Worm (Caenorhabditis elegans) whole organism, young adult: ENCODE results near the gene T14A8.2.

Experiments used
- B0336.3 ChIP-seq: fragments of 200-800 bp; sonication (Bioruptor generic); IDR thresholded peaks from 2 replicates; pipeline ENCODE4 v1.3.6; 2022; ENCODE audit warnings: missing genetic modification characterization, missing compliant biosample characterization
- F10E7.11 ChIP-seq: sonication (generic microtip); optimal IDR thresholded peaks from 2 replicates; lab custom pipeline; 2017; ENCODE audit warnings: mild to moderate bottlenecking, missing genetic modification characterization, moderate library complexity, missing compliant biosample characterization
- F57C9.4 ChIP-seq: sonication (generic microtip); optimal IDR thresholded peaks from 2 replicates; lab custom pipeline; 2017; ENCODE audit warnings: mild to moderate bottlenecking, missing genetic modification characterization, missing compliant biosample characterization
- K12H6.12 ChIP-seq: fragments of 200-800 bp; sonication (Bioruptor generic); optimal IDR thresholded peaks from 2 replicates; lab custom pipeline; 2018; ENCODE audit warnings: mild to moderate bottlenecking, missing genetic modification characterization, missing compliant biosample characterization
- Y56A3A.18 ChIP-seq: fragments of 200-800 bp; sonication (Bioruptor generic); IDR thresholded peaks from 2 replicates; pipeline ENCODE4 v1.3.6; 2022; ENCODE audit warnings: missing genetic modification reagents, missing genetic modification characterization, missing compliant biosample characterization
- ZK185.1 ChIP-seq: sonication (generic microtip); optimal IDR thresholded peaks from 2 replicates; lab custom pipeline; 2016; ENCODE audit warnings: mild to moderate bottlenecking, missing genetic modification characterization, missing compliant biosample characterization; ENCODE audit not compliant: poor library complexity, severe bottlenecking
- aptf-2 ChIP-seq: fragments of 200-800 bp; sonication (Bioruptor generic); conservative IDR thresholded peaks from 2 replicates; pipeline ENCODE4 v1.3.6; 2022; ENCODE audit warnings: missing genetic modification reagents, missing genetic modification characterization, missing compliant biosample characterization
- aptf-3 ChIP-seq: fragments of 200-800 bp; sonication (Bioruptor generic); IDR thresholded peaks from 2 replicates; pipeline ENCODE4 v1.3.6; 2022; ENCODE audit warnings: missing genetic modification characterization, missing compliant biosample characterization
- atf-7 ChIP-seq: sonication (generic microtip); optimal IDR thresholded peaks from 2 replicates; lab custom pipeline; 2017; ENCODE audit warnings: mild to moderate bottlenecking, missing genetic modification characterization, missing compliant biosample characterization
- attf-6 ChIP-seq: fragments of 200-800 bp; sonication (Bioruptor generic); IDR thresholded peaks from 2 replicates; pipeline ENCODE4 v1.3.6; 2022; ENCODE audit warnings: missing genetic modification reagents, missing genetic modification characterization, missing compliant biosample characterization
- bed-1 ChIP-seq: fragments of 200-800 bp; sonication (Bioruptor generic); IDR thresholded peaks from 2 replicates; pipeline ENCODE4 v1.3.6; 2022; ENCODE audit warnings: missing genetic modification reagents, missing genetic modification characterization, missing compliant biosample characterization
- ceh-100 ChIP-seq: fragments of 200-800 bp; sonication (Bioruptor generic); IDR thresholded peaks from 2 replicates; pipeline ENCODE4 v1.3.6; 2022; ENCODE audit warnings: missing genetic modification reagents, missing genetic modification characterization, missing compliant biosample characterization
- ceh-27 ChIP-seq: fragments of 200-800 bp; sonication (Bioruptor generic); optimal IDR thresholded peaks from 2 replicates; lab custom pipeline; 2018; ENCODE audit warnings: mild to moderate bottlenecking, missing genetic modification characterization, moderate library complexity, missing compliant biosample characterization
- ceh-58 ChIP-seq: fragments of 200-800 bp; sonication (Bioruptor generic); IDR thresholded peaks from 2 replicates; pipeline ENCODE4 v1.3.6; 2022; ENCODE audit warnings: missing genetic modification characterization, missing compliant biosample characterization
- egl-44 ChIP-seq: fragments of 200-800 bp; sonication (Bioruptor generic); IDR thresholded peaks from 2 replicates; pipeline ENCODE4 v1.3.6; 2022; ENCODE audit warnings: missing genetic modification reagents, missing genetic modification characterization, missing compliant biosample characterization
- ets-4 ChIP-seq: fragments of 200-800 bp; sonication (Bioruptor generic); optimal IDR thresholded peaks from 2 replicates; lab custom pipeline; 2018; ENCODE audit warnings: mild to moderate bottlenecking, missing genetic modification characterization, missing compliant biosample characterization
- fkh-3 ChIP-seq: sonication (generic microtip); optimal IDR thresholded peaks from 2 replicates; lab custom pipeline; 2016; ENCODE audit warnings: mild to moderate bottlenecking, missing genetic modification characterization, missing compliant biosample characterization
- hmg-20 ChIP-seq: fragments of 200-800 bp; sonication (Bioruptor generic); IDR thresholded peaks from 2 replicates; pipeline ENCODE4 v1.3.6; 2022; ENCODE audit warnings: missing genetic modification reagents, missing genetic modification characterization, missing compliant biosample characterization
- hsf-1 ChIP-seq: fragments of 200-800 bp; sonication (Bioruptor generic); IDR thresholded peaks from 2 replicates; pipeline ENCODE4 v1.3.6; 2022; ENCODE audit warnings: missing genetic modification reagents, missing genetic modification characterization, missing compliant biosample characterization
- lag-1 ChIP-seq: fragments of 200-800 bp; sonication (Bioruptor generic); IDR thresholded peaks from 2 replicates; pipeline ENCODE4 v1.3.6; 2022; ENCODE audit warnings: missing genetic modification reagents, missing genetic modification characterization, missing compliant biosample characterization
- let-607 ChIP-seq, 2 experiments: fragments of 200-800 bp in 1 of 2; sonication (Bioruptor generic) in 1 of 2; sonication (generic microtip) in 1 of 2; optimal IDR thresholded peaks; 2 replicates each; lab custom pipeline; 2016 to 2018; ENCODE audit warnings: mild to moderate bottlenecking in 2 of 2, missing compliant biosample characterization in 2 of 2, missing genetic modification characterization in 2 of 2, moderate library complexity in 2 of 2, missing genotype in 1 of 2
- lin-26 ChIP-seq: fragments of 200-800 bp; sonication (Bioruptor generic); IDR thresholded peaks from 2 replicates; pipeline ENCODE4 v1.3.6; 2022; ENCODE audit warnings: missing genetic modification reagents, missing genetic modification characterization, missing compliant biosample characterization
- lin-35 ChIP-seq, 3 experiments: fragments of 150-350 bp in 2 of 3; sonication (generic microtip) in 1 of 3; optimal IDR thresholded peaks; 2 replicates each; lab custom pipeline; 2014 to 2018; ENCODE audit warnings: missing biosample characterization in 3 of 3, missing genetic modification characterization in 3 of 3, missing genetic modification reagents in 3 of 3
- lsl-1 ChIP-seq: fragments of 200-800 bp; sonication (Bioruptor generic); optimal IDR thresholded peaks from 2 replicates; lab custom pipeline; 2018; ENCODE audit warnings: mild to moderate bottlenecking, missing genetic modification characterization, moderate library complexity, missing compliant biosample characterization
- madf-10 ChIP-seq: sonication (generic microtip); optimal IDR thresholded peaks from 2 replicates; lab custom pipeline; 2016; ENCODE audit warnings: mild to moderate bottlenecking, missing genetic modification characterization, missing compliant biosample characterization
- madf-3 ChIP-seq: fragments of 200-800 bp; sonication (Bioruptor generic); IDR thresholded peaks from 2 replicates; pipeline ENCODE4 v1.3.6; 2022; ENCODE audit warnings: missing genetic modification reagents, missing genetic modification characterization, missing compliant biosample characterization
- madf-8 ChIP-seq: fragments of 200-800 bp; sonication (Bioruptor generic); conservative IDR thresholded peaks from 2 replicates; pipeline ENCODE4 v1.3.6; 2022; ENCODE audit warnings: missing genetic modification reagents, missing genetic modification characterization, missing compliant biosample characterization
- nfya-1 ChIP-seq: sonication (generic microtip); optimal IDR thresholded peaks from 2 replicates; lab custom pipeline; 2017; ENCODE audit warnings: antibody characterized with exemption, missing compliant biosample characterization, missing genetic modification characterization, borderline replicate concordance; ENCODE audit not compliant: insufficient read depth
- rcor-1 ChIP-seq: fragments of 200-800 bp; sonication (Bioruptor generic); IDR thresholded peaks from 2 replicates; pipeline ENCODE4 v1.3.6; 2022; ENCODE audit warnings: missing genetic modification reagents, missing genetic modification characterization, missing compliant biosample characterization
- snpc-3.4 ChIP-seq: sonication (generic microtip); optimal IDR thresholded peaks from 2 replicates; lab custom pipeline; 2017; ENCODE audit warnings: missing genetic modification characterization, mild to moderate bottlenecking, missing compliant biosample characterization, antibody characterized with exemption, moderate library complexity, missing genotype, missing genetic modification reagents
- snpc-4 ChIP-seq, 5 experiments: fragments of 150-350 bp in 1 of 5; sonication (generic microtip) in 4 of 5; optimal IDR thresholded peaks; 2 replicates each; lab custom pipeline; 2014 to 2018; ENCODE audit warnings: missing genetic modification characterization in 5 of 5, missing biosample characterization in 3 of 5, antibody characterized with exemption in 2 of 5, mild to moderate bottlenecking in 2 of 5, missing compliant biosample characterization in 2 of 5, missing genotype in 2 of 5, moderate library complexity in 2 of 5, missing genetic modification reagents in 1 of 5
- sptf-2 ChIP-seq: fragments of 200-800 bp; sonication (Bioruptor generic); optimal IDR thresholded peaks from 2 replicates; lab custom pipeline; 2018; ENCODE audit warnings: mild to moderate bottlenecking, missing genetic modification characterization, missing compliant biosample characterization
- tbx-9 ChIP-seq: sonication (generic microtip); optimal IDR thresholded peaks from 2 replicates; lab custom pipeline; 2016; ENCODE audit warnings: borderline replicate concordance, missing genetic modification characterization, inconsistent platforms, missing compliant biosample characterization
- ztf-28 ChIP-seq: fragments of 200-800 bp; sonication (Bioruptor generic); IDR thresholded peaks from 2 replicates; pipeline ENCODE4 v1.3.6; 2022; ENCODE audit warnings: missing genetic modification reagents, missing genetic modification characterization, missing compliant biosample characterization
- ztf-3 ChIP-seq: fragments of 200-800 bp; sonication (Bioruptor generic); optimal IDR thresholded peaks from 2 replicates; lab custom pipeline; 2018; ENCODE audit warnings: mild to moderate bottlenecking, missing genetic modification characterization, missing compliant biosample characterization

The T14A8.2 gene

DNA sequence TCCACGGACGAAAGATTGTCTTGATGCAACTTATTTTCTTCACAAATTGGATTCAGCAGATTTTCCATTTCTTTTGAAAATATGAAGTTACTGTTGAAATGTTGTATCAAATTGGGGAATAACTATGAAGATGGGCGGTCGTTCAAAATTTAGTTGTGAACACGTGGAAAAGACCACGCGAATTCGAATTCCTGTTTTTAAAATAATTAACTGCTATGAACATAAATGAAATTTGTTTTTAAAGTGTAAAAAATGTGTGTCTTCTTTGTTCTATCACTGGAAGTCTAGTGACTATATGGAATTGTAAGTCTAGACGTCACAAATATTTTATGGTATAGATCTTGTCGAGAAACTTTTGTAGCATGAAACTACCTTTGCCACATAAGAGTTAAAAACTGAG, 16.0 kb upstream of the T14A8.2 start, which contains the start of gene C06A6.7:
Gene C06A6.7 (minus strand): TSS at position 101 of the 400 bp plus-strand sequence.
- TF ChIP-seq egl-44 (GFP tag; lab: Robert Waterston, UW) (no peak), madf-8 (GFP tag; lab: Robert Waterston, UW) (no peak), F57C9.4 (tag; lab: Kevin White, UChicago) (no peak)
- TF ChIP-seq, all 124 proteins: peak for 0

DNA sequence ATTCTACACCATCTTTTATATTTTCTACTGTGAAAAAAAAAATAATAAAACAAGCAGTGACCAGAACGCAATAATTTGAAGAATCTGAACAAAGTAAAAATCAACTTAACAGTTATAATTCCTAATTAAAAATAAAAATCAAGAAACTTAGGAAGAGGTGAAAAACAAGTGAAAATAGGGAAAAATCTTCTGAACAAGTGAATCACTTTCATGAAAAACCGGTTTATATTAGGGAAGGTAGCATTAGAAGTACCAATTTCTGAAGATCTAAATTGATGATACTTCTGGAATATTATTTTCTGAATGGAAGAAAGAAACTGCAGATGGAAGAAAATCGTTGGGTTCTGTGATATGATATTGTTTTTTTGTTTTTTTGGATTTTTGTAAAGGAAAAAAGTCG, 14.1 kb upstream of the T14A8.2 start:
- TF ChIP-seq snpc-4 (GFP tag; optimal IDR thresholded peaks at IDR 0.05; lab: Kevin White, UChicago) (no peak), snpc-4 (tag; optimal IDR thresholded peaks at IDR 0.05; lab: Kevin White, UChicago) (no peak), lsl-1 (GFP tag; lab: Kevin White, UChicago) (no peak), Y56A3A.18 (no peak), fkh-3 (no peak), atf-7 (tag; lab: Kevin White, UChicago) (no peak), sptf-2 (GFP tag; lab: Kevin White, UChicago) (no peak), aptf-3 (GFP tag; lab: Robert Waterston, UW) (no peak), aptf-2 (GFP tag; lab: Robert Waterston, UW) (no peak), ceh-58 (GFP tag; lab: Robert Waterston, UW) (no peak), ZK185.1 (tag; lab: Kevin White, UChicago) (no peak), tbx-9 (tag; lab: Kevin White, UChicago) (no peak), attf-6 (GFP tag; lab: Robert Waterston, UW) (no peak)

DNA sequence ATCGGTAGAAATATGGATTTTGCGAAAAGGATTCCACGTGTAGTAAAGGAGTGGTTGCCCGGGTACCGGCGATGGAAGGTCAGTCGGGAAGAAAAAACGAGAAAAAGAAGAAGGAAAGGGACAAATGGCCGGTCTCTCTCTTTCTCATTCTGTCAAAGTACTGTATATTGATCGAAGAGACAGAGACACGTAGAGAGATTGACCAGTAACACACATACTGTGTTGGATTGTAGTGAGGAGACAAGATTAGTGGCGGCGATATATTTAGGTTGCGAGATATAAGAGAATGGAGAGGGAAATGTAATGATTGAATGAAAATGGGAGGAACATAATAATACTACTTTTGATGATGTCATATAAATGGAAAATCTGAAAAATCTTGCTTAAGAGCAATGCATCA, 13.6 kb upstream of the T14A8.2 start:
- TF ChIP-seq snpc-3.4 (tag; lab: Kevin White, UChicago) (no peak), nfya-1 (tag; lab: Kevin White, UChicago) (no peak), lin-26 (GFP tag; lab: Robert Waterston, UW) (no peak), ets-4 (GFP tag; lab: Kevin White, UChicago) (no peak), ztf-3 (GFP tag; lab: Kevin White, UChicago) (no peak), lag-1 (GFP tag; lab: Robert Waterston, UW) (no peak), hmg-20 (GFP tag; lab: Robert Waterston, UW) (no peak), hsf-1 (GFP tag; lab: Robert Waterston, UW) (no peak), ceh-27 (no peak), rcor-1 (GFP tag; lab: Robert Waterston, UW) (no peak), aptf-2 (GFP tag; lab: Robert Waterston, UW) (no peak), ztf-28 (no peak), B0336.3 (GFP tag; lab: Robert Waterston, UW) (no peak), bed-1 (GFP tag; lab: Robert Waterston, UW) (no peak)

DNA sequence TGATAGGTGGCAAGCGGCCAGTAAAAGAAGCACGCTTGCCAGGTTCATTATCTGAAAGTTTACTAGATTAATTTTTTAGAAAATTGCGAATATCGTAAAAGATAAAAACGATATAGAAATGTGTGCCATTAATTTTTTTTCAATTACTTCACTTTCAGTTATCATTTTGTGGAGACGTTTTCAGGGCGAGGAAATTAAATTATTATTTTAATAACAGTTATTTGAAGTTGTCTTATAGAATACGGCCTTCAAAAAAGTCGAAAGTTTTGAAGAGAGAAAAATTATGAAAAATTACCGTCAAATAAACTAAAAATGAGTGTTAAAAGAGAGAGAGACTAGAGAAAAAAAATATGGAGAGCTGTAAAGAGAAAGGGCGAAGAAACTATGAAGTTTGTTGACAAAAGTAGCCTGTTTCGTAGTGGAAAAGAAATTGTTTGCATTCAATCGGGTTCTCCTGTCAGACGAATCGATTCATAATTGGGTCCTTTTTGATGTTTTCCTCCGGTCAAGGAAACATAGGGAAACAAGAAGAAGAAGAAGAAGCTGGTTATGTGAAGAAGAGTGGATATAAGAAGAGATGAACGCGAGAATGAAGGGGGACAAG, 12.3 kb upstream of the T14A8.2 start, which contains the start of gene erp-44.2:
Gene erp-44.2 (minus strand): TSS at position 51 of the 604 bp plus-strand sequence.
- TF ChIP-seq madf-10 (tag; lab: Kevin White, UChicago) (no peak), F10E7.11 (tag; lab: Kevin White, UChicago) (no peak), K12H6.12 (tag; lab: Kevin White, UChicago) (no peak), madf-3 (GFP tag; lab: Robert Waterston, UW) (no peak), ceh-100 (no peak), let-607 (tag; optimal IDR thresholded peaks at IDR 0.05; lab: Kevin White, UChicago) (no peak), lin-35 (GFP tag; optimal IDR thresholded peaks at IDR 0.05; lab: Kevin White, UChicago) (no peak)
